Fruit fly (Drosophila melanogaster) whole organism, embryonic: Measurements from ENCODE around the gene ATPsynC.
A peak's percentile ranks its signal among the peaks of the same experiment; 100 is the strongest.

Source experiments
- CG1529 ChIP-seq: fragments of 200-800 bp; sonication (Bioruptor generic); optimal IDR thresholded peaks from 3 replicates; lab custom pipeline; 2018; ENCODE audit warnings: missing biosample characterization, missing genetic modification characterization
- CG17328 ChIP-seq: fragments of 200-800 bp; sonication (Bioruptor generic); IDR thresholded peaks from 2 replicates; pipeline ENCODE4 v1.3.6; 2022; ENCODE audit warnings: missing biosample characterization, missing genetic modification characterization
- CG6765 ChIP-seq: fragments of 200-800 bp; sonication (Bioruptor generic); optimal IDR thresholded peaks from 3 replicates; lab custom pipeline; 2017; ENCODE audit warnings: missing biosample characterization, mild to moderate bottlenecking, missing genetic modification characterization
- MBD-R2 ChIP-seq: fragments of 200-800 bp; sonication (Bioruptor generic); IDR thresholded peaks from 2 replicates; pipeline ENCODE4 v1.3.6; 2022; ENCODE audit warnings: missing biosample characterization, missing genetic modification characterization
- abd-A ChIP-seq: fragments of 200-800 bp; sonication (Bioruptor generic); optimal IDR thresholded peaks from 3 replicates; lab custom pipeline; 2019; ENCODE audit warnings: missing biosample characterization, mild to moderate bottlenecking, missing genetic modification characterization, moderate library complexity
- bsh ChIP-seq, 2 experiments: fragments of 200-800 bp; sonication (Bioruptor generic); optimal IDR thresholded peaks; 2 replicates each; lab custom pipeline; 2017 to 2018; ENCODE audit warnings: mild to moderate bottlenecking in 2 of 2, missing biosample characterization in 2 of 2, missing genetic modification characterization in 2 of 2, moderate library complexity in 1 of 2
- danr ChIP-seq: fragments of 200-800 bp; sonication (Bioruptor generic); IDR thresholded peaks from 2 replicates; pipeline ENCODE4 v1.3.6; 2022; ENCODE audit warnings: missing biosample characterization, missing genetic modification characterization
- kay ChIP-seq: fragments of 200-800 bp; sonication (Bioruptor generic); optimal IDR thresholded peaks from 2 replicates; lab custom pipeline; 2016; ENCODE audit warnings: missing biosample characterization, missing genetic modification characterization
- pita ChIP-seq: fragments of 200-800 bp; sonication (Bioruptor generic); optimal IDR thresholded peaks from 2 replicates; lab custom pipeline; 2017; ENCODE audit warnings: missing biosample characterization, mild to moderate bottlenecking, missing genetic modification characterization
- row ChIP-seq: fragments of 200-800 bp; sonication (Bioruptor generic); IDR thresholded peaks from 3 replicates; pipeline ENCODE4 v1.3.6; 2022; ENCODE audit warnings: missing biosample characterization, missing genetic modification characterization

DNA sequence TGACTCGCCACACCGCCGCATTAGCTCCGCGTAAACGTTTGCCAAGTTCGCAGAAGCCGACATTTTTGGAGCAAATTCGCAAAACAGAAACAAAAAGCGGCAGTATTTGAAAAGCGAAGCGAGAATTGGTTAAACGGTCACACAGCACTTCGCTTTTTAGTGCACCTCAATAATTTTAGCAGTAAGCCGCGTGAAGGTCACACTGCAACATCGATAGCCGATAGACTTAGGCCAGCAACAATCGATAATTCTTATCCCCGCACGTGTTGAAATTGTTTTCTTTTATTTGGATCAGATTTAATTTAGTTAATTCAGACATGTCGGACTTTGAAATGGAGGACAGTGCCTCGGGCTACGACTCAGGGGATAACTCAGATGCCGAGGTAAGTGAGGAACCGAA is 6.2 kb downstream of the ATPsynC start, which contains the start of the genes Zwilch and CG1542:
- TF ChIP-seq pita (GFP tag; lab: Kevin White, UChicago) (no peak), row (GFP tag; lab: Robert Waterston, UW) (no peak; the same call in 2 of the 3 replicates), abd-A (tag; lab: Kevin White, UChicago) (no peak), bsh (GFP tag; optimal IDR thresholded peaks at IDR 0.05; lab: Kevin White, UChicago) (no peak), danr (GFP tag; lab: Robert Waterston, UW) (no peak), CG1529 (GFP tag; lab: Kevin White, UChicago) (no peak), CG6765 (GFP tag; lab: Kevin White, UChicago) (no peak), MBD-R2 (GFP tag; lab: Robert Waterston, UW) (peak; percentile 91), CG17328 (GFP tag; lab: Robert Waterston, UW) (no peak), kay (GFP tag; lab: Kevin White, UChicago) (no peak)
